Worm (Caenorhabditis elegans): Measurements from ENCODE around the gene sru-1.

DNA sequence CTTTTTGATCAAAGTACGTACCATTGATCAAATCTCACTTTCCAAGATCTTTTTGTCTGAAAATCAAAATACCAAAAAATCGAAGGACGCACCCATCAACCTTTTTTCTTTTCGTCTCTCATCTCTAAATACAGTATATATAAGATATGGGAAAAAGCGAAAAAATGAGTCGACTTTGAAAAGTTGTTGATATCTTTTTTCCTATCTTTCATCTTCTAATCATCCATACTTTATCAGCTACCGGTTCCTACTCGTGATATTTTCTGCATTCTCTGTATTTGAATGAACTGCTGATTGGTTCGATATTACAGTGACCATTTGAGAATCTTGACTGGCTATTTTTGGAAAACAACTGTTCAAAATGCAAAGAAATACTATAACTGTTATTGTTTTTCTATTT lies 28.4 kb downstream of the sru-1 start, which contains the start of gene C33A12.19:
- TF ChIP-seq nhr-77 (tag; optimal IDR thresholded peaks at IDR 0.05) (no peak), nhr-76 (tag; optimal IDR thresholded peaks at IDR 0.05) (no peak), unc-62 (GFP tag; optimal IDR thresholded peaks at IDR 0.05) (no peak), ztf-11 (tag; optimal IDR thresholded peaks at IDR 0.05) (no peak), ceh-28 (tag; optimal IDR thresholded peaks at IDR 0.05) (no peak), pqm-1 (tag; optimal IDR thresholded peaks at IDR 0.05) (peak; percentile 36), unc-39 (tag; optimal IDR thresholded peaks at IDR 0.05) (no peak), nhr-11 (tag; optimal IDR thresholded peaks at IDR 0.05) (no peak), lin-39 (tag; optimal IDR thresholded peaks at IDR 0.05) (no peak), ceh-82 (tag; optimal IDR thresholded peaks at IDR 0.05) (no peak), lin-15B (tag; optimal IDR thresholded peaks at IDR 0.05) (no peak), nhr-12 (tag; optimal IDR thresholded peaks at IDR 0.05) (no peak), pha-4 (tag; optimal IDR thresholded peaks at IDR 0.05) (no peak), ceh-16 (tag; optimal IDR thresholded peaks at IDR 0.05) (no peak)

Data from whole organism, L3 larva.